Worm (Caenorhabditis elegans) whole organism, young adult: ENCODE results near the gene ifc-2.

Experiments
- B0035.1 ChIP-seq: sonication (generic microtip); optimal IDR thresholded peaks from 2 replicates; lab custom pipeline; 2016; ENCODE audit warnings: missing genetic modification characterization, mild to moderate bottlenecking, missing compliant biosample characterization, missing genotype, missing genetic modification reagents
- athp-1 ChIP-seq: sonication (generic microtip); optimal IDR thresholded peaks from 2 replicates; lab custom pipeline; 2017; ENCODE audit warnings: mild to moderate bottlenecking, missing genetic modification characterization, missing compliant biosample characterization
- ceh-79 ChIP-seq: sonication (generic microtip); optimal IDR thresholded peaks from 2 replicates; lab custom pipeline; 2017; ENCODE audit warnings: mild to moderate bottlenecking, missing genetic modification characterization, missing compliant biosample characterization
- nhr-90 ChIP-seq: sonication (generic microtip); optimal IDR thresholded peaks from 2 replicates; lab custom pipeline; 2016; ENCODE audit warnings: missing genotype, mild to moderate bottlenecking, missing genetic modification characterization, missing compliant biosample characterization
- rec-8 ChIP-seq, 2 experiments: sonication (generic microtip); optimal IDR thresholded peaks; 2 replicates each; lab custom pipeline; 2016; ENCODE audit warnings: mild to moderate bottlenecking in 2 of 2, missing genetic modification characterization in 2 of 2, missing genetic modification reagents in 2 of 2, missing genotype in 2 of 2, missing biosample characterization in 1 of 2, missing compliant biosample characterization in 1 of 2, moderate library complexity in 1 of 2
- rpc-1 ChIP-seq, 2 experiments: fragments of 150-350 bp in 1 of 2; sonication (generic microtip) in 1 of 2; optimal IDR thresholded peaks; 2 replicates each; lab custom pipeline; 2014 to 2018; ENCODE audit warnings: missing biosample characterization in 1 of 2, missing genetic modification characterization in 1 of 2, missing genetic modification reagents in 1 of 2, missing genotype in 1 of 2
- snpc-4 ChIP-seq, 5 experiments: fragments of 150-350 bp in 1 of 5; sonication (generic microtip) in 4 of 5; optimal IDR thresholded peaks; 2 replicates each; lab custom pipeline; 2014 to 2018; ENCODE audit warnings: missing genetic modification characterization in 5 of 5, missing biosample characterization in 3 of 5, antibody characterized with exemption in 2 of 5, mild to moderate bottlenecking in 2 of 5, missing compliant biosample characterization in 2 of 5, missing genotype in 2 of 5, moderate library complexity in 2 of 5, missing genetic modification reagents in 1 of 5
- unc-62 ChIP-seq: fragments of 150-350 bp; optimal IDR thresholded peaks from 2 replicates; lab custom pipeline; 2014; ENCODE audit warnings: missing biosample characterization, missing genetic modification reagents, missing genetic modification characterization
- ztf-3 ChIP-seq: fragments of 200-800 bp; sonication (Bioruptor generic); optimal IDR thresholded peaks from 2 replicates; lab custom pipeline; 2018; ENCODE audit warnings: mild to moderate bottlenecking, missing genetic modification characterization, missing compliant biosample characterization

DNA sequence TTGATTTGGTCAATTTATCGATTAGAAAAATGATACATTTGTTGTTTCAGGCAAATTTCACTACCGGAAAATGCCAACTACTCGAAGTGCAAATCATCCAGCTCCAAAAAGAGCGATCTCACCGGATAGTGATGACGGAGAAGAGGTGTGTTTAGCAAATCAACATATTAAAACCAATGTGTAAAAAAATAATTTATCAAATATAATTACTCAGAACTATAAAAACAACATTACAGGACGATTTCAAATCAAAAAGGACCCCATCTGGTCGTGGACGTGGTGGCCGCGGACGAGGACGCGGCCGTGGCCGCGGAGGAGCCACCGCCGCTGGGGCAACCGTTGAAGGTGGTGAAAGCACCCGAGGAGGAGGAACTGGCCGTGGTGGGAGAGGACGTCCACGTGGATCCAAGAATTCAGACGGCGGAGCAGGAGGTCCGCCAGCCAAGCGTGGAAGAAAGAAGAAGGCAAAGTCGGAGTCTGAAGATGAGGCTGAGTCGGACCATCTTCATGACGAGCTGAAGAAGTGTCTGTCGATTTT is 60.7 kb downstream of the ifc-2 start, which contains the start of gene F13C5.2:
- no peak for TF ChIP-seq unc-62 (GFP tag; lab: Kevin White, UChicago)
- no peak for TF ChIP-seq rpc-1 (optimal IDR thresholded peaks at IDR 0.05; lab: Kevin White, UChicago)
- no peak for TF ChIP-seq rpc-1 (tag; optimal IDR thresholded peaks at IDR 0.05; lab: Kevin White, UChicago)
- no peak for TF ChIP-seq snpc-4 (GFP tag; optimal IDR thresholded peaks at IDR 0.05; lab: Kevin White, UChicago)
- TF ChIP-seq snpc-4 (tag; optimal IDR thresholded peaks at IDR 0.05; lab: Kevin White, UChicago) = no peak
- TF ChIP-seq athp-1 = no peak
- TF ChIP-seq rec-8 (tag; optimal IDR thresholded peaks at IDR 0.05; lab: Kevin White, UChicago) = no peak
- no peak for TF ChIP-seq nhr-90 (tag; lab: Kevin White, UChicago)
- no peak for TF ChIP-seq B0035.1 (tag; lab: Kevin White, UChicago)
- no peak for TF ChIP-seq ceh-79 (tag; lab: Kevin White, UChicago)
- no peak for TF ChIP-seq ztf-3 (GFP tag; lab: Kevin White, UChicago)
